Worm (Caenorhabditis elegans) whole organism, midembryonic: ENCODE data around the gene scl-7.

Source experiments
- cog-1 ChIP-seq: sonication (generic microtip); optimal IDR thresholded peaks from 2 replicates; lab custom pipeline; 2016; ENCODE audit warnings: missing genetic modification characterization, missing compliant biosample characterization
- ref-1 ChIP-seq: fragments of 200-800 bp; sonication (Bioruptor generic); conservative IDR thresholded peaks from 2 replicates; pipeline ENCODE4 v1.3.6; 2022; ENCODE audit warnings: missing genetic modification reagents, missing genetic modification characterization, missing compliant biosample characterization

DNA sequence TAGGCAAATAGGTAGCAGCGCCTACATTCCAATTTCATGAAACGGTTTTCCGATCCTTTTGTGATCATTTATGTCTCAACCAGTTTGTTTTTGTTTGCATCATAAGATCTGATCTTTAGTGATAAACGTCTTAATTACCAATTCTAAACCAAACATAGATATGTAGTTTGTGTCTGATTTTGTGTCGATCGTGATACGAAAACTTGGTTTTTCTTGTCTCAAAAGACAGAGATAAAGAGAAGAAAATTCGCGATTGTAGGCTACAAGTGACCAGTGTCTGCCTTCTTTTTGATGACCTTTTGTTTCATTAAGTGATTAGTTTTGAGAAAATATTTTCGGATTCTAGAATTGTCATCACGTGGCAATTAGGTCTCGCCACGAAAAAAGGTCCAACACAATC, 9.9 kb downstream of the scl-7 start:
- no peak for TF ChIP-seq cog-1 (tag; lab: Kevin White, UChicago)
- no peak for TF ChIP-seq ref-1
